Fruit fly (Drosophila melanogaster): Measurements from ENCODE around the gene Oseg1.

- no peak for TF ChIP-seq CG8478 (optimal IDR thresholded peaks at IDR 0.05)
- TF ChIP-seq CTCF (optimal IDR thresholded peaks at IDR 0.05): no peak
Measured at dm6 chr3L:8456472-8457049, 43.9 kb upstream of the Oseg1 start.

Data from S2 (cell line).